Worm (Caenorhabditis elegans) whole organism, young adult: Measurements from ENCODE around the gene T10F2.2.

Source experiments
- F22D6.2 ChIP-seq: sonication (generic microtip); optimal IDR thresholded peaks from 2 replicates; lab custom pipeline; 2016; ENCODE audit warnings: mild to moderate bottlenecking, missing genetic modification characterization, missing compliant biosample characterization
- F23B12.7 ChIP-seq: sonication (generic microtip); optimal IDR thresholded peaks from 2 replicates; lab custom pipeline; 2017; ENCODE audit warnings: missing genetic modification characterization, mild to moderate bottlenecking, missing compliant biosample characterization, antibody characterized with exemption, moderate library complexity; ENCODE audit not compliant: insufficient read depth
- F37B4.10 ChIP-seq: fragments of 200-800 bp; sonication (Bioruptor generic); IDR thresholded peaks from 2 replicates; pipeline ENCODE4 v1.3.6; 2022; ENCODE audit warnings: missing genetic modification characterization, missing compliant biosample characterization
- F39B2.1 ChIP-seq: fragments of 200-800 bp; sonication (Bioruptor generic); IDR thresholded peaks from 2 replicates; pipeline ENCODE4 v1.3.6; 2022; ENCODE audit warnings: missing genetic modification reagents, missing genetic modification characterization, missing compliant biosample characterization
- F57C9.4 ChIP-seq: sonication (generic microtip); optimal IDR thresholded peaks from 2 replicates; lab custom pipeline; 2017; ENCODE audit warnings: mild to moderate bottlenecking, missing genetic modification characterization, missing compliant biosample characterization
- K12H6.12 ChIP-seq: fragments of 200-800 bp; sonication (Bioruptor generic); optimal IDR thresholded peaks from 2 replicates; lab custom pipeline; 2018; ENCODE audit warnings: mild to moderate bottlenecking, missing genetic modification characterization, missing compliant biosample characterization
- T07F8.4 ChIP-seq: sonication (generic microtip); optimal IDR thresholded peaks from 2 replicates; lab custom pipeline; 2016; ENCODE audit warnings: mild to moderate bottlenecking, missing genetic modification characterization, moderate library complexity, missing compliant biosample characterization
- T26A5.8 ChIP-seq: sonication (generic microtip); optimal IDR thresholded peaks from 2 replicates; lab custom pipeline; 2016; ENCODE audit warnings: missing genetic modification characterization, missing compliant biosample characterization
- Y53G8AR.9 ChIP-seq: fragments of 200-800 bp; sonication (Bioruptor generic); conservative IDR thresholded peaks from 2 replicates; pipeline ENCODE4 v1.3.6; 2022; ENCODE audit warnings: missing genetic modification reagents, missing genetic modification characterization, missing compliant biosample characterization
- Y56A3A.18 ChIP-seq: fragments of 200-800 bp; sonication (Bioruptor generic); IDR thresholded peaks from 2 replicates; pipeline ENCODE4 v1.3.6; 2022; ENCODE audit warnings: missing genetic modification reagents, missing genetic modification characterization, missing compliant biosample characterization
- Y95B8A.8 ChIP-seq: fragments of 200-800 bp; sonication (Bioruptor generic); IDR thresholded peaks from 2 replicates; pipeline ENCODE4 v1.3.6; 2022; ENCODE audit warnings: missing genetic modification reagents, missing genetic modification characterization, missing compliant biosample characterization
- ZK185.1 ChIP-seq: sonication (generic microtip); optimal IDR thresholded peaks from 2 replicates; lab custom pipeline; 2016; ENCODE audit warnings: mild to moderate bottlenecking, missing genetic modification characterization, missing compliant biosample characterization; ENCODE audit not compliant: poor library complexity, severe bottlenecking
- athp-1 ChIP-seq: sonication (generic microtip); optimal IDR thresholded peaks from 2 replicates; lab custom pipeline; 2017; ENCODE audit warnings: mild to moderate bottlenecking, missing genetic modification characterization, missing compliant biosample characterization
- attf-5 ChIP-seq: fragments of 200-800 bp; sonication (Bioruptor generic); optimal IDR thresholded peaks from 2 replicates; lab custom pipeline; 2018; ENCODE audit warnings: mild to moderate bottlenecking, missing genetic modification characterization, missing compliant biosample characterization
- attf-6 ChIP-seq: fragments of 200-800 bp; sonication (Bioruptor generic); IDR thresholded peaks from 2 replicates; pipeline ENCODE4 v1.3.6; 2022; ENCODE audit warnings: missing genetic modification reagents, missing genetic modification characterization, missing compliant biosample characterization
- bed-1 ChIP-seq: fragments of 200-800 bp; sonication (Bioruptor generic); IDR thresholded peaks from 2 replicates; pipeline ENCODE4 v1.3.6; 2022; ENCODE audit warnings: missing genetic modification reagents, missing genetic modification characterization, missing compliant biosample characterization
- cebp-1 ChIP-seq, 2 experiments: fragments of 200-800 bp in 1 of 2; sonication (Bioruptor generic) in 1 of 2; sonication (generic microtip) in 1 of 2; IDR thresholded peaks in 1 of 2; optimal IDR thresholded peaks in 1 of 2; 2 replicates each; pipeline versions ENCODE4 v1.3.6 to Lab custom; 2017 to 2022; ENCODE audit warnings: missing compliant biosample characterization in 2 of 2, missing genetic modification characterization in 2 of 2, mild to moderate bottlenecking in 1 of 2, missing genetic modification reagents in 1 of 2, moderate library complexity in 1 of 2
- cebp-2 ChIP-seq: fragments of 200-800 bp; sonication (Bioruptor generic); IDR thresholded peaks from 2 replicates; pipeline ENCODE4 v1.3.6; 2022; ENCODE audit warnings: missing genetic modification characterization, missing compliant biosample characterization
- ceh-79 ChIP-seq: sonication (generic microtip); optimal IDR thresholded peaks from 2 replicates; lab custom pipeline; 2017; ENCODE audit warnings: mild to moderate bottlenecking, missing genetic modification characterization, missing compliant biosample characterization
- chd-7 ChIP-seq: sonication (generic microtip); optimal IDR thresholded peaks from 2 replicates; lab custom pipeline; 2016; ENCODE audit warnings: mild to moderate bottlenecking, missing genetic modification characterization, moderate library complexity, missing compliant biosample characterization
- die-1 ChIP-seq: sonication (generic microtip); optimal IDR thresholded peaks from 2 replicates; lab custom pipeline; 2016; ENCODE audit warnings: missing genotype, mild to moderate bottlenecking, missing genetic modification characterization, missing compliant biosample characterization
- egl-18 ChIP-seq: fragments of 200-800 bp; sonication (Bioruptor generic); IDR thresholded peaks from 2 replicates; pipeline ENCODE4 v1.3.6; 2022; ENCODE audit warnings: missing genetic modification reagents, missing genetic modification characterization, missing compliant biosample characterization
- egl-44 ChIP-seq: fragments of 200-800 bp; sonication (Bioruptor generic); IDR thresholded peaks from 2 replicates; pipeline ENCODE4 v1.3.6; 2022; ENCODE audit warnings: missing genetic modification reagents, missing genetic modification characterization, missing compliant biosample characterization
- egrh-3 ChIP-seq: fragments of 200-800 bp; sonication (Bioruptor generic); IDR thresholded peaks from 2 replicates; pipeline ENCODE4 v1.3.6; 2022; ENCODE audit warnings: missing genetic modification reagents, missing genetic modification characterization, missing compliant biosample characterization
- ekl-4 ChIP-seq: fragments of 200-800 bp; sonication (Bioruptor generic); IDR thresholded peaks from 2 replicates; pipeline ENCODE4 v1.3.6; 2022; ENCODE audit warnings: missing genetic modification reagents, missing genetic modification characterization, missing compliant biosample characterization
- fkh-3 ChIP-seq: sonication (generic microtip); optimal IDR thresholded peaks from 2 replicates; lab custom pipeline; 2016; ENCODE audit warnings: mild to moderate bottlenecking, missing genetic modification characterization, missing compliant biosample characterization
- gei-17 ChIP-seq: fragments of 200-800 bp; sonication (Bioruptor generic); optimal IDR thresholded peaks from 2 replicates; lab custom pipeline; 2018; ENCODE audit warnings: mild to moderate bottlenecking, missing genetic modification characterization, missing compliant biosample characterization
- him-1 ChIP-seq: sonication (generic microtip); optimal IDR thresholded peaks from 2 replicates; lab custom pipeline; 2016; ENCODE audit warnings: missing genotype, missing genetic modification reagents, missing genetic modification characterization, missing compliant biosample characterization
- hmg-1.2 ChIP-seq: fragments of 200-800 bp; sonication (Bioruptor generic); IDR thresholded peaks from 2 replicates; pipeline ENCODE4 v1.3.6; 2022; ENCODE audit warnings: missing genetic modification reagents, missing genetic modification characterization, missing compliant biosample characterization
- lag-1 ChIP-seq: fragments of 200-800 bp; sonication (Bioruptor generic); IDR thresholded peaks from 2 replicates; pipeline ENCODE4 v1.3.6; 2022; ENCODE audit warnings: missing genetic modification reagents, missing genetic modification characterization, missing compliant biosample characterization
- let-526 ChIP-seq: fragments of 200-800 bp; sonication (Bioruptor generic); IDR thresholded peaks from 2 replicates; pipeline ENCODE4 v1.3.6; 2022; ENCODE audit warnings: missing genetic modification reagents, missing genetic modification characterization, missing compliant biosample characterization
- lin-26 ChIP-seq: fragments of 200-800 bp; sonication (Bioruptor generic); IDR thresholded peaks from 2 replicates; pipeline ENCODE4 v1.3.6; 2022; ENCODE audit warnings: missing genetic modification reagents, missing genetic modification characterization, missing compliant biosample characterization
- lin-35 ChIP-seq, 3 experiments: fragments of 150-350 bp in 2 of 3; sonication (generic microtip) in 1 of 3; optimal IDR thresholded peaks; 2 replicates each; lab custom pipeline; 2014 to 2018; ENCODE audit warnings: missing biosample characterization in 3 of 3, missing genetic modification characterization in 3 of 3, missing genetic modification reagents in 3 of 3
- madf-10 ChIP-seq: sonication (generic microtip); optimal IDR thresholded peaks from 2 replicates; lab custom pipeline; 2016; ENCODE audit warnings: mild to moderate bottlenecking, missing genetic modification characterization, missing compliant biosample characterization
- madf-3 ChIP-seq: fragments of 200-800 bp; sonication (Bioruptor generic); IDR thresholded peaks from 2 replicates; pipeline ENCODE4 v1.3.6; 2022; ENCODE audit warnings: missing genetic modification reagents, missing genetic modification characterization, missing compliant biosample characterization
- madf-6 ChIP-seq: fragments of 200-800 bp; sonication (Bioruptor generic); IDR thresholded peaks from 2 replicates; pipeline ENCODE4 v1.3.6; 2022; ENCODE audit warnings: missing genetic modification reagents, missing genetic modification characterization, missing compliant biosample characterization
- mcd-1 ChIP-seq: fragments of 200-800 bp; sonication (Bioruptor generic); IDR thresholded peaks from 2 replicates; pipeline ENCODE4 v1.3.6; 2022; ENCODE audit warnings: missing genetic modification reagents, missing genetic modification characterization, missing compliant biosample characterization
- nfyb-1 ChIP-seq: fragments of 200-800 bp; sonication (Bioruptor generic); IDR thresholded peaks from 2 replicates; pipeline ENCODE4 v1.3.6; 2022; ENCODE audit warnings: missing genetic modification reagents, missing genetic modification characterization, missing compliant biosample characterization
- nhr-179 ChIP-seq: sonication (generic microtip); optimal IDR thresholded peaks from 2 replicates; lab custom pipeline; 2016; ENCODE audit warnings: mild to moderate bottlenecking, missing genetic modification characterization, missing compliant biosample characterization
- nhr-80 ChIP-seq: sonication (generic microtip); optimal IDR thresholded peaks from 2 replicates; lab custom pipeline; 2016; ENCODE audit warnings: missing genetic modification characterization, missing compliant biosample characterization
- rec-8 ChIP-seq, 2 experiments: sonication (generic microtip); optimal IDR thresholded peaks; 2 replicates each; lab custom pipeline; 2016; ENCODE audit warnings: mild to moderate bottlenecking in 2 of 2, missing genetic modification characterization in 2 of 2, missing genetic modification reagents in 2 of 2, missing genotype in 2 of 2, missing biosample characterization in 1 of 2, missing compliant biosample characterization in 1 of 2, moderate library complexity in 1 of 2
- repo-1 ChIP-seq: sonication (generic microtip); optimal IDR thresholded peaks from 2 replicates; lab custom pipeline; 2017; ENCODE audit warnings: mild to moderate bottlenecking, missing genetic modification characterization, missing compliant biosample characterization
- sea-2 ChIP-seq: fragments of 200-800 bp; sonication (Bioruptor generic); IDR thresholded peaks from 2 replicates; pipeline ENCODE4 v1.3.6; 2022; ENCODE audit warnings: missing genetic modification characterization, missing compliant biosample characterization
- snpc-4 ChIP-seq, 5 experiments: fragments of 150-350 bp in 1 of 5; sonication (generic microtip) in 4 of 5; optimal IDR thresholded peaks; 2 replicates each; lab custom pipeline; 2014 to 2018; ENCODE audit warnings: missing genetic modification characterization in 5 of 5, missing biosample characterization in 3 of 5, antibody characterized with exemption in 2 of 5, mild to moderate bottlenecking in 2 of 5, missing compliant biosample characterization in 2 of 5, missing genotype in 2 of 5, moderate library complexity in 2 of 5, missing genetic modification reagents in 1 of 5
- tlf-1 ChIP-seq: fragments of 200-800 bp; sonication (Bioruptor generic); optimal IDR thresholded peaks from 2 replicates; lab custom pipeline; 2018; ENCODE audit warnings: mild to moderate bottlenecking, missing genetic modification characterization, missing compliant biosample characterization
- ztf-28 ChIP-seq: fragments of 200-800 bp; sonication (Bioruptor generic); IDR thresholded peaks from 2 replicates; pipeline ENCODE4 v1.3.6; 2022; ENCODE audit warnings: missing genetic modification reagents, missing genetic modification characterization, missing compliant biosample characterization

The T10F2.2 gene

ce11 chrIII:5196298-5197045 is 31.4 kb upstream of the T10F2.2 start (continued):
- TF ChIP-seq let-526 (GFP tag; lab: Robert Waterston, UW): no peak
- peak; percentile 26; the same call in 1 of the 2 replicates for TF ChIP-seq hmg-1.2 (GFP tag; lab: Robert Waterston, UW)
- TF ChIP-seq egl-18 (GFP tag; lab: Robert Waterston, UW): no peak
- TF ChIP-seq him-1 (tag; lab: Kevin White, UChicago): peak; percentile 99
- TF ChIP-seq sea-2 (GFP tag; lab: Robert Waterston, UW): no peak
- peak; percentile 75 for TF ChIP-seq mcd-1
- TF ChIP-seq nfyb-1 (GFP tag; lab: Robert Waterston, UW): peak; percentile 83
- TF ChIP-seq madf-3 (GFP tag; lab: Robert Waterston, UW): 0 out of 2 replicates have a peak, but pooled peaks have one; percentile 57
- TF ChIP-seq tlf-1 (GFP tag; lab: Kevin White, UChicago): peak; percentile 69
- no peak for TF ChIP-seq ceh-79 (tag; lab: Kevin White, UChicago)
- peak; percentile 77 for TF ChIP-seq Y53G8AR.9
- TF ChIP-seq madf-10 (tag; lab: Kevin White, UChicago): peak; percentile 63
- TF ChIP-seq lin-35 (GFP tag; optimal IDR thresholded peaks at IDR 0.05; lab: Kevin White, UChicago): no peak
- TF ChIP-seq rec-8 (tag; optimal IDR thresholded peaks at IDR 0.05; lab: Kevin White, UChicago): no peak
- TF ChIP-seq Y95B8A.8 (GFP tag; lab: Robert Waterston, UW): 0 out of 2 replicates have a peak, but pooled peaks have one; percentile 20
- TF ChIP-seq die-1: no peak
- no peak for TF ChIP-seq F57C9.4 (tag; lab: Kevin White, UChicago)
- TF ChIP-seq gei-17 (GFP tag; lab: Kevin White, UChicago): peak; percentile 11
- TF ChIP-seq F37B4.10 (GFP tag; lab: Robert Waterston, UW): no peak
- TF ChIP-seq fkh-3 (tag; lab: Kevin White, UChicago): no peak
- TF ChIP-seq Y56A3A.18 (GFP tag; lab: Robert Waterston, UW): peak; percentile 56; the same call in 1 of the 2 replicates
- no peak for TF ChIP-seq cebp-2 (GFP tag; lab: Robert Waterston, UW)
- TF ChIP-seq ztf-28 (GFP tag; lab: Robert Waterston, UW): no peak
- peak; percentile 58 for TF ChIP-seq athp-1 (tag; lab: Kevin White, UChicago)
- TF ChIP-seq lag-1 (GFP tag; lab: Robert Waterston, UW): no peak
- TF ChIP-seq nhr-179 (tag; lab: Kevin White, UChicago): no peak
- no peak; the same call in 1 of the 2 replicates for TF ChIP-seq egl-44 (GFP tag; lab: Robert Waterston, UW)
- TF ChIP-seq ZK185.1 (tag; lab: Kevin White, UChicago): peak; percentile 45
- TF ChIP-seq K12H6.12 (tag; lab: Kevin White, UChicago): no peak
- peak; percentile 40 for TF ChIP-seq attf-5 (GFP tag; lab: Kevin White, UChicago)
- TF ChIP-seq ekl-4 (GFP tag; lab: Robert Waterston, UW): peak; percentile 56; the same call in 1 of the 2 replicates
- peak; percentile 91 for TF ChIP-seq repo-1 (tag; lab: Kevin White, UChicago)
- peak; percentile 61 for TF ChIP-seq chd-7
- TF ChIP-seq T07F8.4 (tag; lab: Kevin White, UChicago): no peak
- no peak for TF ChIP-seq snpc-4 (GFP tag; optimal IDR thresholded peaks at IDR 0.05; lab: Kevin White, UChicago)
- no peak for TF ChIP-seq snpc-4 (tag; optimal IDR thresholded peaks at IDR 0.05; lab: Kevin White, UChicago)
- TF ChIP-seq bed-1 (GFP tag; lab: Robert Waterston, UW): no peak
- peak; percentile 18 for TF ChIP-seq F23B12.7 (tag; lab: Kevin White, UChicago)
- TF ChIP-seq attf-6 (GFP tag; lab: Robert Waterston, UW): no peak
- TF ChIP-seq lin-26: peak; percentile 62; the same call in 1 of the 2 replicates
- peak; percentile 42 for TF ChIP-seq nhr-80 (tag; lab: Kevin White, UChicago)
- no peak for TF ChIP-seq F39B2.1 (GFP tag; lab: Robert Waterston, UW)
- no peak for TF ChIP-seq T26A5.8
- TF ChIP-seq madf-6 (GFP tag; lab: Robert Waterston, UW): no peak
- no peak for TF ChIP-seq egrh-3 (GFP tag; lab: Robert Waterston, UW)
- no peak for TF ChIP-seq F22D6.2 (tag; lab: Kevin White, UChicago)
- 0 out of 2 replicates have a peak, but pooled peaks have one; percentile 12 for TF ChIP-seq cebp-1 (GFP tag; IDR thresholded peaks at IDR 0.05; lab: Robert Waterston, UW)
- TF ChIP-seq cebp-1 (tag; optimal IDR thresholded peaks at IDR 0.05; lab: Kevin White, UChicago): peak; percentile 68
